Fruit fly (Drosophila melanogaster) whole organism, embryonic: ENCODE results near the gene CG32447.
A peak's percentile ranks its signal among the peaks of the same experiment; 100 is the strongest.

Experiments
- Abd-B ChIP-seq: fragments of 200-800 bp; sonication (Bioruptor generic); optimal IDR thresholded peaks from 2 replicates; lab custom pipeline; 2018; ENCODE audit warnings: missing biosample characterization, mild to moderate bottlenecking, missing genetic modification characterization, moderate library complexity
- Asciz ChIP-seq: fragments of 200-800 bp; sonication (Bioruptor generic); optimal IDR thresholded peaks from 2 replicates; lab custom pipeline; 2017; ENCODE audit warnings: missing biosample characterization, mild to moderate bottlenecking, missing genetic modification characterization, missing genetic modification reagents
- Awh ChIP-seq: fragments of 200-800 bp; sonication (Bioruptor generic); IDR thresholded peaks from 2 replicates; pipeline ENCODE4, ENCODE4 v1.3.6; 2022; ENCODE audit warnings: missing biosample characterization, missing genetic modification characterization
- Bdp1 ChIP-seq: fragments of 200-800 bp; sonication (Bioruptor generic); optimal IDR thresholded peaks from 3 replicates; lab custom pipeline; 2016; ENCODE audit warnings: missing biosample characterization, missing genetic modification characterization
- CG11398 ChIP-seq: fragments of 200-800 bp; sonication (Bioruptor generic); optimal IDR thresholded peaks from 2 replicates; lab custom pipeline; 2016; ENCODE audit warnings: missing biosample characterization, missing genetic modification characterization
- CG12104 ChIP-seq: fragments of 200-800 bp; sonication (Bioruptor generic); optimal IDR thresholded peaks from 3 replicates; lab custom pipeline; 2016; ENCODE audit warnings: missing biosample characterization, missing genetic modification characterization
- CG13424 ChIP-seq: fragments of 200-800 bp; sonication (Bioruptor generic); optimal IDR thresholded peaks from 2 replicates; lab custom pipeline; 2019; ENCODE audit warnings: missing biosample characterization, mild to moderate bottlenecking, missing genetic modification characterization, moderate library complexity
- CG13894 ChIP-seq: fragments of 200-800 bp; sonication (Bioruptor generic); optimal IDR thresholded peaks from 3 replicates; lab custom pipeline; 2018; ENCODE audit warnings: missing biosample characterization, mild to moderate bottlenecking, missing genetic modification characterization, moderate library complexity
- CG17359 ChIP-seq: fragments of 200-800 bp; sonication (Bioruptor generic); optimal IDR thresholded peaks from 3 replicates; lab custom pipeline; 2018; ENCODE audit warnings: missing biosample characterization, mild to moderate bottlenecking, missing genetic modification characterization, moderate library complexity
- CG17612 ChIP-seq: fragments of 200-800 bp; sonication (Bioruptor generic); IDR thresholded peaks from 2 replicates; pipeline ENCODE4 v1.3.6; 2022; ENCODE audit warnings: missing biosample characterization, missing genetic modification characterization
- CG18011 ChIP-seq: fragments of 200-800 bp; sonication (Bioruptor generic); optimal IDR thresholded peaks from 2 replicates; lab custom pipeline; 2017; ENCODE audit warnings: missing biosample characterization, missing genetic modification characterization, mild to moderate bottlenecking, moderate library complexity, missing genotype
- CG2120 ChIP-seq: fragments of 200-800 bp; sonication (Bioruptor generic); optimal IDR thresholded peaks from 3 replicates; lab custom pipeline; 2016; ENCODE audit warnings: missing biosample characterization, missing genetic modification characterization
- CG2678 ChIP-seq: fragments of 200-800 bp; sonication (Bioruptor generic); optimal IDR thresholded peaks from 3 replicates; lab custom pipeline; 2019; ENCODE audit warnings: missing biosample characterization, mild to moderate bottlenecking, missing genetic modification characterization, moderate library complexity
- CG3847 ChIP-seq: fragments of 200-800 bp; sonication (Bioruptor generic); IDR thresholded peaks from 2 replicates; pipeline ENCODE4 v1.3.6; 2022; ENCODE audit warnings: missing biosample characterization, missing genetic modification characterization
- CG6683 ChIP-seq: fragments of 200-800 bp; sonication (Bioruptor generic); optimal IDR thresholded peaks from 2 replicates; lab custom pipeline; 2017; ENCODE audit warnings: missing biosample characterization, mild to moderate bottlenecking, missing genetic modification characterization, missing genetic modification reagents
- CG8765 ChIP-seq: fragments of 200-800 bp; sonication (Bioruptor generic); IDR thresholded peaks from 2 replicates; pipeline ENCODE4 v1.3.6; 2022; ENCODE audit warnings: missing biosample characterization, missing genetic modification characterization
- CG9215 ChIP-seq: fragments of 200-800 bp; sonication (Bioruptor generic); IDR thresholded peaks from 2 replicates; pipeline ENCODE4 v1.3.6; 2022; ENCODE audit warnings: missing biosample characterization, missing genetic modification characterization
- CG9609 ChIP-seq: fragments of 200-800 bp; sonication (Bioruptor generic); optimal IDR thresholded peaks from 3 replicates; lab custom pipeline; 2016; ENCODE audit warnings: missing biosample characterization, missing genetic modification characterization
- CG9797 ChIP-seq: fragments of 200-800 bp; sonication (Bioruptor generic); optimal IDR thresholded peaks from 3 replicates; lab custom pipeline; 2018; ENCODE audit warnings: missing biosample characterization, mild to moderate bottlenecking, missing genetic modification characterization
- Chrac-16 ChIP-seq: fragments of 200-800 bp; sonication (Bioruptor generic); optimal IDR thresholded peaks from 3 replicates; lab custom pipeline; 2016; ENCODE audit warnings: missing biosample characterization, missing genetic modification characterization
- Dfd ChIP-seq, 2 experiments: fragments of >200 bp; optimal IDR thresholded peaks; 2 replicates each; lab custom pipeline; 2017; ENCODE audit warnings: missing biosample characterization in 2 of 2, missing genetic modification characterization in 2 of 2
- Dip2 ChIP-seq: fragments of 200-800 bp; sonication (Bioruptor generic); IDR thresholded peaks from 2 replicates; pipeline ENCODE4 v1.3.6; 2022; ENCODE audit warnings: missing biosample characterization, missing genetic modification characterization
- GATAe ChIP-seq: fragments of 200-800 bp; sonication (Bioruptor generic); conservative IDR thresholded peaks from 2 replicates; pipeline ENCODE4 v1.3.6; 2022; ENCODE audit warnings: missing biosample characterization, missing genetic modification characterization
- Gug ChIP-seq: fragments of 200-800 bp; sonication (Bioruptor generic); IDR thresholded peaks from 4 replicates; pipeline ENCODE4 v1.3.6; 2022; ENCODE audit warnings: missing biosample characterization, missing genetic modification characterization
- Med ChIP-seq: fragments of 200-800 bp; sonication (Bioruptor generic); peaks from one replicate; lab custom pipeline; 2016; ENCODE audit warnings: missing biosample characterization, missing genetic modification characterization, mild to moderate bottlenecking, inconsistent platforms, moderate library complexity
- Meics ChIP-seq: fragments of 200-800 bp; sonication (Bioruptor generic); optimal IDR thresholded peaks from 2 replicates; lab custom pipeline; 2017; ENCODE audit warnings: missing biosample characterization, mild to moderate bottlenecking, missing genetic modification characterization
- Mrtf ChIP-seq: fragments of 200-800 bp; sonication (Bioruptor generic); IDR thresholded peaks from 3 replicates; pipeline ENCODE4 v1.3.6; 2022; ENCODE audit warnings: missing biosample characterization, missing genetic modification characterization
- Oaz ChIP-seq: fragments of 200-800 bp; sonication (Bioruptor generic); IDR thresholded peaks from 2 replicates; pipeline ENCODE4 v1.3.6; 2022; ENCODE audit warnings: missing biosample characterization, missing genetic modification characterization
- Oli ChIP-seq: fragments of 200-800 bp; sonication (Bioruptor generic); optimal IDR thresholded peaks from 2 replicates; lab custom pipeline; 2018; ENCODE audit warnings: missing biosample characterization, mild to moderate bottlenecking, missing genetic modification characterization, moderate library complexity
- Scr ChIP-seq: fragments of 200-800 bp; sonication (Bioruptor generic); IDR thresholded peaks from 2 replicates; pipeline ENCODE4 v1.3.6; 2022; ENCODE audit warnings: missing biosample characterization, missing genetic modification characterization; ENCODE audit not compliant: partially characterized antibody
- Usf ChIP-seq: fragments of 200-800 bp; sonication (Bioruptor generic); optimal IDR thresholded peaks from 2 replicates; lab custom pipeline; 2017; ENCODE audit warnings: missing genotype, missing biosample characterization, missing genetic modification characterization
- ab ChIP-seq: fragments of 200-800 bp; sonication (Bioruptor generic); optimal IDR thresholded peaks from 2 replicates; lab custom pipeline; 2016; ENCODE audit warnings: missing biosample characterization, missing genetic modification characterization
- az2 ChIP-seq: fragments of 200-800 bp; sonication (Bioruptor generic); optimal IDR thresholded peaks from 3 replicates; lab custom pipeline; 2016; ENCODE audit warnings: missing biosample characterization, missing genetic modification characterization
- bcd ChIP-seq: fragments of 200-800 bp; sonication (Bioruptor generic); optimal IDR thresholded peaks from 2 replicates; lab custom pipeline; 2017; ENCODE audit warnings: missing biosample characterization, mild to moderate bottlenecking, missing genetic modification characterization
- caup ChIP-seq: fragments of 200-800 bp; sonication (Bioruptor generic); optimal IDR thresholded peaks from 3 replicates; lab custom pipeline; 2017; ENCODE audit warnings: missing biosample characterization, mild to moderate bottlenecking, missing genetic modification characterization, moderate library complexity; ENCODE audit not compliant: severe bottlenecking
- chinmo ChIP-seq: fragments of 200-800 bp; sonication (Bioruptor generic); IDR thresholded peaks from 4 replicates; pipeline ENCODE4 v1.3.6; 2022; ENCODE audit warnings: missing biosample characterization, missing genetic modification characterization; ENCODE audit not compliant: partially characterized antibody
- chn ChIP-seq: fragments of 200-800 bp; sonication (Bioruptor generic); optimal IDR thresholded peaks from 2 replicates; lab custom pipeline; 2016; ENCODE audit warnings: missing biosample characterization, missing genetic modification characterization
- dmrt11E ChIP-seq: fragments of 200-800 bp; sonication (Bioruptor generic); optimal IDR thresholded peaks from 3 replicates; lab custom pipeline; 2018; ENCODE audit warnings: missing biosample characterization, mild to moderate bottlenecking, missing genetic modification characterization, moderate library complexity
- dpn ChIP-seq, 2 experiments: fragments of 200-800 bp; sonication (Bioruptor generic); optimal IDR thresholded peaks; 3 replicates each; lab custom pipeline; 2016; ENCODE audit warnings: missing biosample characterization in 2 of 2, missing genetic modification characterization in 2 of 2
- ems ChIP-seq: fragments of 200-800 bp; sonication (Bioruptor generic); optimal IDR thresholded peaks from 3 replicates; lab custom pipeline; 2016; ENCODE audit warnings: missing biosample characterization, missing genetic modification characterization
- fd102C ChIP-seq: fragments of 200-800 bp; sonication (Bioruptor generic); optimal IDR thresholded peaks from 2 replicates; lab custom pipeline; 2018; ENCODE audit warnings: missing biosample characterization, mild to moderate bottlenecking, missing genetic modification characterization, moderate library complexity
- fd3F ChIP-seq: fragments of 200-800 bp; sonication (Bioruptor generic); optimal IDR thresholded peaks from 2 replicates; lab custom pipeline; 2018; ENCODE audit warnings: missing biosample characterization, mild to moderate bottlenecking, missing genetic modification characterization, moderate library complexity
- gsb ChIP-seq: fragments of 200-800 bp; sonication (Bioruptor generic); IDR thresholded peaks from 2 replicates; pipeline ENCODE4 v1.3.6; 2022; ENCODE audit warnings: missing biosample characterization, missing genetic modification characterization
- lbe ChIP-seq: fragments of 200-800 bp; sonication (Bioruptor generic); optimal IDR thresholded peaks from 2 replicates; lab custom pipeline; 2016; ENCODE audit warnings: missing biosample characterization, mild to moderate bottlenecking, missing genetic modification characterization
- nerfin-1 ChIP-seq: fragments of 200-800 bp; sonication (Bioruptor generic); optimal IDR thresholded peaks from 3 replicates; lab custom pipeline; 2019; ENCODE audit warnings: missing biosample characterization, mild to moderate bottlenecking, missing genetic modification characterization, moderate library complexity
- ranshi ChIP-seq: fragments of 200-800 bp; sonication (Bioruptor generic); IDR thresholded peaks from 2 replicates; pipeline ENCODE4 v1.3.6; 2022; ENCODE audit warnings: missing biosample characterization, missing genetic modification characterization
- sr ChIP-seq: fragments of 200-800 bp; sonication (Bioruptor generic); IDR thresholded peaks from 3 replicates; pipeline ENCODE4 v1.3.6; 2022; ENCODE audit warnings: missing biosample characterization, missing genetic modification characterization
- tup ChIP-seq: fragments of 200-800 bp; sonication (Bioruptor generic); optimal IDR thresholded peaks from 2 replicates; lab custom pipeline; 2016; ENCODE audit warnings: missing biosample characterization, mild to moderate bottlenecking, missing genetic modification characterization, moderate library complexity
- tx ChIP-seq: fragments of 200-800 bp; sonication (Bioruptor generic); optimal IDR thresholded peaks from 2 replicates; lab custom pipeline; 2016; ENCODE audit warnings: missing biosample characterization, missing genetic modification characterization
- vnd ChIP-seq: fragments of 200-800 bp; sonication (Bioruptor generic); IDR thresholded peaks from 3 replicates; pipeline ENCODE4 v1.3.6; 2022; ENCODE audit warnings: missing biosample characterization, missing genetic modification characterization; ENCODE audit not compliant: partially characterized antibody

Gene CG32447

DNA sequence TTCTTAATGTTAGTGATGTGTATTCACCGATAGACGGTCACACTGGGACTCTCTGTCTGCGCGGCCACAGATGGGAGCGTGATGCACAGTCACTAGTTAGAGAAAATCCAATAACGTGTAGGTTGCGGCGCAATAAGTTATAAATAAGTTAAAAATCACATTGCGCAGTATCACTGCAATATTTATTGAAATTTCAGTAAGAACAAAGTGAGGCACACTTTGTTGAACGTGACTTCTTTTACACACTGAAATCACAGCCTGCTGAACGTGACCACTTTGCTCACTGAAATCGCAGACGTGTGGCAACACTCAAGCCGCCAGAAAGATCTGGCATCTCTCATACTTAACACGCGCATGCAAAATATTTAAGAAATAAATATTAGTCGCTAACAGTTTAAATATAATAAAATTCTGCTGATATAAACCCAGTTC is 22.5 kb upstream of the CG32447 start, which contains the start of the genes CG11247 and Polr2H (continued):
- peak; percentile 73; the same call in 2 of the 3 replicates for TF ChIP-seq sr (GFP tag; lab: Robert Waterston, UW)
- peak; percentile 78 for TF ChIP-seq Oli (tag; lab: Kevin White, UChicago)
- peak; percentile 77 for TF ChIP-seq caup (GFP tag; lab: Kevin White, UChicago)
- peak; percentile 97 for TF ChIP-seq Abd-B (GFP tag; lab: Kevin White, UChicago)
- peak; percentile 78 for TF ChIP-seq vnd (GFP tag; lab: Robert Waterston, UW)
- peak; percentile 71; the same call in 1 of the 2 replicates for TF ChIP-seq gsb (GFP tag; lab: Robert Waterston, UW)
- peak; percentile 83 for TF ChIP-seq Oaz (GFP tag; lab: Robert Waterston, UW)
- TF ChIP-seq GATAe (GFP tag; lab: Robert Waterston, UW): peak; percentile 81
- peak; percentile 62 for TF ChIP-seq lbe (GFP tag; lab: Kevin White, UChicago)
- TF ChIP-seq CG17612 (GFP tag; lab: Robert Waterston, UW): peak; percentile 81
- peak; percentile 38; the same call in 1 of the 2 replicates for TF ChIP-seq Awh (GFP tag; lab: Robert Waterston, UW)
- peak; percentile 95 for TF ChIP-seq CG9215 (GFP tag; lab: Robert Waterston, UW)
- TF ChIP-seq CG6683 (GFP tag; lab: Kevin White, UChicago): no peak
- TF ChIP-seq az2 (GFP tag; lab: Kevin White, UChicago): peak; percentile 92
- peak; percentile 79 for TF ChIP-seq Meics (GFP tag; lab: Kevin White, UChicago)
- TF ChIP-seq Gug (GFP tag; lab: Robert Waterston, UW): peak; percentile 96
- peak; percentile 97 for TF ChIP-seq CG9609 (GFP tag; lab: Kevin White, UChicago)
- TF ChIP-seq CG3847 (GFP tag; lab: Robert Waterston, UW): peak; percentile 95
- peak; percentile 97 for TF ChIP-seq CG2120 (GFP tag; lab: Kevin White, UChicago)
- TF ChIP-seq tup (GFP tag; lab: Kevin White, UChicago): peak; percentile 81
- TF ChIP-seq CG11398 (GFP tag; lab: Kevin White, UChicago): peak; percentile 81
- peak; percentile 89 for TF ChIP-seq Usf (GFP tag; lab: Kevin White, UChicago)
- peak; percentile 64 for TF ChIP-seq CG12104 (GFP tag; lab: Kevin White, UChicago)
- peak; percentile 90 for TF ChIP-seq CG9797 (GFP tag; lab: Kevin White, UChicago)
- TF ChIP-seq CG13894 (tag; lab: Kevin White, UChicago): no peak
- peak; percentile 91 for TF ChIP-seq bcd
- TF ChIP-seq Bdp1 (GFP tag; lab: Kevin White, UChicago): peak; percentile 87
- peak; percentile 94 to 96 for TF ChIP-seq dpn (GFP tag; optimal IDR thresholded peaks at IDR 0.05; lab: Kevin White, UChicago)
- peak; percentile 72 for TF ChIP-seq CG17359 (tag; lab: Kevin White, UChicago)
- TF ChIP-seq ab (GFP tag; lab: Kevin White, UChicago): peak; percentile 87
- TF ChIP-seq fd102C (GFP tag; lab: Kevin White, UChicago): no peak
- peak; percentile 79 for TF ChIP-seq CG18011 (GFP tag; lab: Kevin White, UChicago)
- TF ChIP-seq chinmo (GFP tag; lab: Robert Waterston, UW): no peak
- TF ChIP-seq nerfin-1 (tag; lab: Kevin White, UChicago): peak; percentile 78
- TF ChIP-seq Scr (GFP tag; lab: Robert Waterston, UW): peak; percentile 84
- TF ChIP-seq CG8765 (GFP tag; lab: Robert Waterston, UW): peak; percentile 89
- TF ChIP-seq Mrtf (GFP tag; lab: Robert Waterston, UW): peak; percentile 90
- peak; percentile 99 for TF ChIP-seq Med (GFP tag; lab: Kevin White, UChicago)
- TF ChIP-seq CG13424 (tag; lab: Kevin White, UChicago): peak; percentile 89
- peak; percentile 93; the same call in 1 of the 2 replicates for TF ChIP-seq ranshi (GFP tag; lab: Robert Waterston, UW)
- peak; percentile 95 for TF ChIP-seq Chrac-16
- TF ChIP-seq Asciz (GFP tag; lab: Kevin White, UChicago): no peak
- peak; percentile 82 for TF ChIP-seq CG2678 (tag; lab: Kevin White, UChicago)
- peak; percentile 89 for TF ChIP-seq dmrt11E
- peak; percentile 92 for TF ChIP-seq ems (GFP tag; lab: Kevin White, UChicago)
- TF ChIP-seq tx (GFP tag; lab: Kevin White, UChicago): peak; percentile 96
- TF ChIP-seq chn (GFP tag; lab: Kevin White, UChicago): peak; percentile 96
- TF ChIP-seq fd3F (GFP tag; lab: Kevin White, UChicago): peak; percentile 79
- peak; percentile 41; the same call in 1 of the 2 replicates for TF ChIP-seq Dip2 (GFP tag; lab: Robert Waterston, UW)
- TF ChIP-seq Dfd (GFP tag; optimal IDR thresholded peaks at IDR 0.05; lab: Kevin White, UChicago): no peak
